Worm (Caenorhabditis elegans) whole organism, late embryonic: Measurements from ENCODE around the gene F47G3.1.

ENCODE experiments used
- ahr-1 ChIP-seq: sonication (generic microtip); optimal IDR thresholded peaks from 2 replicates; lab custom pipeline; 2016; ENCODE audit warnings: missing genetic modification characterization, missing compliant biosample characterization
- ceh-22 ChIP-seq: sonication (generic microtip); optimal IDR thresholded peaks from 2 replicates; lab custom pipeline; 2017; ENCODE audit warnings: missing biosample characterization, missing genetic modification characterization
- fkh-10 ChIP-seq: fragments of 150-350 bp; optimal IDR thresholded peaks from 2 replicates; lab custom pipeline; 2014; ENCODE audit warnings: missing biosample characterization, missing genetic modification reagents, missing genetic modification characterization
- gmeb-2 ChIP-seq: sonication (generic microtip); optimal IDR thresholded peaks from 2 replicates; lab custom pipeline; 2016; ENCODE audit warnings: missing genetic modification characterization, inconsistent platforms, missing compliant biosample characterization
- hlh-30 ChIP-seq: sonication (generic microtip); optimal IDR thresholded peaks from 2 replicates; lab custom pipeline; 2017; ENCODE audit warnings: antibody characterized with exemption, missing genetic modification characterization, missing compliant biosample characterization; ENCODE audit not compliant: insufficient read depth
- lin-11 ChIP-seq: fragments of 200-800 bp; sonication (Bioruptor generic); optimal IDR thresholded peaks from 2 replicates; lab custom pipeline; 2018; ENCODE audit warnings: mild to moderate bottlenecking, missing genetic modification characterization, missing compliant biosample characterization
- pha-4 ChIP-seq: fragments of 150-350 bp; optimal IDR thresholded peaks from 2 replicates; lab custom pipeline; 2018; ENCODE audit warnings: missing biosample characterization, missing genetic modification reagents, missing genetic modification characterization
- pqm-1 ChIP-seq: sonication (generic microtip); optimal IDR thresholded peaks from 2 replicates; lab custom pipeline; 2016; ENCODE audit warnings: missing genetic modification characterization, missing compliant biosample characterization
- zip-5 ChIP-seq: sonication (generic microtip); optimal IDR thresholded peaks from 2 replicates; lab custom pipeline; 2016; ENCODE audit warnings: missing genetic modification characterization, missing compliant biosample characterization

ce11 chrX:2359797-2360196, 25.8 kb upstream of the F47G3.1 start, which contains the start of gene lgc-40:
- no peak for TF ChIP-seq ahr-1 (tag; lab: Kevin White, UChicago)
- no peak for TF ChIP-seq hlh-30 (tag; lab: Kevin White, UChicago)
- TF ChIP-seq pha-4 (tag; lab: Kevin White, UChicago) = no peak
- no peak for TF ChIP-seq gmeb-2
- no peak for TF ChIP-seq lin-11 (tag; lab: Kevin White, UChicago)
- no peak for TF ChIP-seq zip-5
- TF ChIP-seq fkh-10 (GFP tag; lab: Kevin White, UChicago) = no peak
- no peak for TF ChIP-seq ceh-22 (tag; lab: Kevin White, UChicago)
- TF ChIP-seq pqm-1 = no peak
